Worm (Caenorhabditis elegans): Measurements from ENCODE around the gene F57A8.6.

The F57A8.6 gene

ce11 chrV:10083999-10084468, 10.3 kb upstream of the F57A8.6 start, which contains the start of gene nhr-12:
nhr-12 (minus strand) TSS chrV:10084049.
- TF ChIP-seq unc-55 (GFP tag; optimal IDR thresholded peaks at IDR 0.05) = peak; percentile 54
- TF ChIP-seq ceh-30 (tag; optimal IDR thresholded peaks at IDR 0.05) = peak; percentile 100
- TF ChIP-seq hlh-13 (GFP tag; optimal IDR thresholded peaks at IDR 0.05) = no peak

ce11 chrV:10081636-10082035, 7.9 kb upstream of the F57A8.6 start, which contains the start of gene nhr-205:
nhr-205 (minus strand) TSS chrV:10081776.
- TF ChIP-seq ceh-30 (tag; optimal IDR thresholded peaks at IDR 0.05) (peak; percentile 51), rnt-1 (tag; optimal IDR thresholded peaks at IDR 0.05) (no peak)

- TF ChIP-seq fkh-10 (GFP tag; optimal IDR thresholded peaks at IDR 0.05) = no peak
- no peak for TF ChIP-seq lim-6 (tag; optimal IDR thresholded peaks at IDR 0.05)
- TF ChIP-seq pax-1 (tag; optimal IDR thresholded peaks at IDR 0.05) = no peak
- no peak for TF ChIP-seq tbx-7 (tag; optimal IDR thresholded peaks at IDR 0.05)
- TF ChIP-seq C08G9.2 (tag; optimal IDR thresholded peaks at IDR 0.05) = no peak
- TF ChIP-seq fkh-6 (tag; optimal IDR thresholded peaks at IDR 0.05) = no peak
- no peak for TF ChIP-seq C38D4.7 (GFP tag; optimal IDR thresholded peaks at IDR 0.05)
- TF ChIP-seq ceh-34 (tag; optimal IDR thresholded peaks at IDR 0.05) = no peak
- no peak for TF ChIP-seq pat-9 (tag; optimal IDR thresholded peaks at IDR 0.05)
- no peak for TF ChIP-seq pha-2 (tag; optimal IDR thresholded peaks at IDR 0.05)
- TF ChIP-seq odd-2 (tag; optimal IDR thresholded peaks at IDR 0.05) = no peak
Observed at ce11 chrV:10080905-10081304, 7.2 kb upstream of the F57A8.6 start.

ce11 chrV:10078244-10078643, 4.6 kb upstream of the F57A8.6 start, which contains the start of gene R04B5.1:
R04B5.1 (minus strand) TSS chrV:10078344.
- TF ChIP-seq hlh-13 (GFP tag; optimal IDR thresholded peaks at IDR 0.05) (no peak), eyg-1 (tag; optimal IDR thresholded peaks at IDR 0.05) (no peak), ama-1 (optimal IDR thresholded peaks at IDR 0.05) (no peak), pqm-1 (tag; optimal IDR thresholded peaks at IDR 0.05) (no peak), che-1 (tag; optimal IDR thresholded peaks at IDR 0.05) (no peak), ceh-30 (tag; optimal IDR thresholded peaks at IDR 0.05) (no peak), hlh-8 (tag; optimal IDR thresholded peaks at IDR 0.05) (no peak), ceh-9 (tag; optimal IDR thresholded peaks at IDR 0.05) (no peak), ceh-2 (tag; optimal IDR thresholded peaks at IDR 0.05) (no peak), ceh-31 (tag; optimal IDR thresholded peaks at IDR 0.05) (no peak), hlh-6 (tag; optimal IDR thresholded peaks at IDR 0.05) (no peak), C38D4.7 (GFP tag; optimal IDR thresholded peaks at IDR 0.05) (no peak), pros-1 (tag; optimal IDR thresholded peaks at IDR 0.05) (no peak), ceh-18 (tag; optimal IDR thresholded peaks at IDR 0.05) (no peak), ceh-14 (tag; optimal IDR thresholded peaks at IDR 0.05) (no peak), nfya-1 (tag; optimal IDR thresholded peaks at IDR 0.05) (no peak), T23F11.4 (GFP tag; optimal IDR thresholded peaks at IDR 0.05) (no peak)

ce11 chrV:10075441-10075840, 1.7 kb upstream of the F57A8.6 start, which contains the start of gene F57A8.7:
F57A8.7 (plus strand) TSS chrV:10075741.
- TF ChIP-seq che-1 (tag; optimal IDR thresholded peaks at IDR 0.05) (no peak), pha-2 (tag; optimal IDR thresholded peaks at IDR 0.05) (no peak), dve-1 (tag; optimal IDR thresholded peaks at IDR 0.05) (no peak), hlh-13 (GFP tag; optimal IDR thresholded peaks at IDR 0.05) (no peak), unc-42 (tag; optimal IDR thresholded peaks at IDR 0.05) (no peak), hlh-6 (tag; optimal IDR thresholded peaks at IDR 0.05) (no peak), C08G9.2 (tag; optimal IDR thresholded peaks at IDR 0.05) (no peak), tbx-2 (tag; optimal IDR thresholded peaks at IDR 0.05) (no peak), lin-11 (tag; optimal IDR thresholded peaks at IDR 0.05) (no peak), unc-86 (tag; optimal IDR thresholded peaks at IDR 0.05) (no peak), ttx-3 (tag; optimal IDR thresholded peaks at IDR 0.05) (no peak), ceh-45 (GFP tag; IDR thresholded peaks at IDR 0.05) (no peak), dmd-4 (tag; optimal IDR thresholded peaks at IDR 0.05; ENCODE audit: borderline replicate concordance) (no peak), lim-6 (tag; optimal IDR thresholded peaks at IDR 0.05) (no peak), fax-1 (tag; optimal IDR thresholded peaks at IDR 0.05) (no peak)

All from whole organism, late embryonic.